Fruit fly (Drosophila melanogaster): ENCODE data around the gene CG17544.

Gene CG17544

dm6 chr2L:19441791-19442190 lies 43.5 kb upstream of the CG17544 start, which contains the start of gene RanGAP:
RanGAP (plus strand) TSS chr2L:19441959.
- TF ChIP-seq Drgx (GFP tag; IDR thresholded peaks at IDR 0.05), result peak; percentile 44; the same call in 1 of the 2 replicates
- TF ChIP-seq esg (GFP tag; conservative IDR thresholded peaks at IDR 0.05), result no peak
- no peak for TF ChIP-seq rib (GFP tag; IDR thresholded peaks at IDR 0.05)
- TF ChIP-seq klu (GFP tag; IDR thresholded peaks at IDR 0.05), result no peak
- no peak for TF ChIP-seq CG8290 (GFP tag; optimal IDR thresholded peaks at IDR 0.05)
- TF ChIP-seq CG8290 (tag; optimal IDR thresholded peaks at IDR 0.05), result no peak

DNA sequence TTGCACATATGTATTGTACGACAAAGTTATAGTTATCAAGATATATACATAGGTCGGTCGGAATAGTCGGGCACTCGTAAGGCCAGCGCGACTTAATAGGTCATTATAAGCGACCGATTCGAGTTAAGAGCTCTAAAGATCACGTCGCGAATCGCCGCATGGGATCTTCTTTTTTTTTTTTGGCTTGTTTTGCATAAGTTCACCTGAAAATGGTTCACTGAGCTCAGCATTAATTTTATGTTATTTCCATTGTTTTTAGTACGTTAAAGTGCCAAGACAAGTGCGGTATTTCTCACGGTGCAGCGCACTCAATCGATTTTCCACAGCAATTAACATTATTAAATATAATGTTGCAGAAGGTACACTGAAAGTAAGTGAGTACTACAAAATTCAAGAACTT lies 43.0 kb upstream of the CG17544 start:
- TF ChIP-seq lilli (GFP tag; optimal IDR thresholded peaks at IDR 0.05) (no peak), CG12236 (GFP tag; optimal IDR thresholded peaks at IDR 0.05) (no peak), Sox102F (GFP tag; optimal IDR thresholded peaks at IDR 0.05) (no peak), CG9797 (GFP tag; optimal IDR thresholded peaks at IDR 0.05) (no peak), usp (GFP tag; optimal IDR thresholded peaks at IDR 0.05) (no peak), sens (GFP tag) (peak; percentile 20), NK7.1 (GFP tag; optimal IDR thresholded peaks at IDR 0.05) (no peak), CG4328 (GFP tag; optimal IDR thresholded peaks at IDR 0.05) (no peak), CG12155 (GFP tag; optimal IDR thresholded peaks at IDR 0.05) (no peak)

dm6 chr2L:19440732-19441131 lies 42.4 kb upstream of the CG17544 start:
- TF ChIP-seq CG9797 (GFP tag; optimal IDR thresholded peaks at IDR 0.05) (no peak), dmrt11E (tag; optimal IDR thresholded peaks at IDR 0.05) (no peak), CG16815 (GFP tag; optimal IDR thresholded peaks at IDR 0.05) (no peak), CG18619 (GFP tag; optimal IDR thresholded peaks at IDR 0.05) (no peak), Ravus (GFP tag; IDR thresholded peaks at IDR 0.05) (no peak), Usf (GFP tag; optimal IDR thresholded peaks at IDR 0.05) (no peak), bbx (GFP tag; IDR thresholded peaks at IDR 0.05; ENCODE audit: partially characterized antibody) (0 out of 2 replicates have a peak, but pooled peaks have one; percentile 29), CG12104 (GFP tag; optimal IDR thresholded peaks at IDR 0.05) (no peak), sens (GFP tag) (peak; percentile 10), CG1832 (GFP tag; optimal IDR thresholded peaks at IDR 0.05) (no peak), Lim3 (GFP tag; IDR thresholded peaks at IDR 0.05) (no peak), btn (GFP tag; optimal IDR thresholded peaks at IDR 0.05) (no peak), Atf-2 (GFP tag; optimal IDR thresholded peaks at IDR 0.05) (no peak), Mes4 (GFP tag; optimal IDR thresholded peaks at IDR 0.05) (no peak), rib (GFP tag; IDR thresholded peaks at IDR 0.05) (no peak), Pdp1 (GFP tag; optimal IDR thresholded peaks at IDR 0.05) (no peak), row (GFP tag; IDR thresholded peaks at IDR 0.05) (peak; percentile 38; the same call in 1 of the 3 replicates), ci (GFP tag; IDR thresholded peaks at IDR 0.05) (no peak), grau (tag; optimal IDR thresholded peaks at IDR 0.05) (peak; percentile 49), Sry-β (GFP tag; optimal IDR thresholded peaks at IDR 0.05) (peak; percentile 60), Drgx (GFP tag; IDR thresholded peaks at IDR 0.05) (peak; percentile 26; the same call in 1 of the 2 replicates), CG14050 (GFP tag; IDR thresholded peaks at IDR 0.05) (no peak), CG12769 (tag; optimal IDR thresholded peaks at IDR 0.05) (peak; percentile 64), da (GFP tag; optimal IDR thresholded peaks at IDR 0.05) (no peak), Asciz (GFP tag; optimal IDR thresholded peaks at IDR 0.05) (no peak), CG32772 (GFP tag; IDR thresholded peaks at IDR 0.05) (no peak), CG7357 (GFP tag; IDR thresholded peaks at IDR 0.05) (no peak), crol (GFP tag; IDR thresholded peaks at IDR 0.05) (peak; percentile 20; the same call in 1 of the 2 replicates), Blimp-1 (GFP tag; optimal IDR thresholded peaks at IDR 0.05) (no peak), Med (GFP tag) (peak; percentile 36), CG2889 (GFP tag; IDR thresholded peaks at IDR 0.05) (no peak), ham (GFP tag; IDR thresholded peaks at IDR 0.05) (no peak), vvl (GFP tag; IDR thresholded peaks at IDR 0.05) (peak; percentile 34; the same call in 1 of the 2 replicates)
